Worm (Caenorhabditis elegans): Measurements from ENCODE around the gene C04H5.1.
A peak's percentile ranks its signal among the peaks of the same experiment; 100 is the strongest.

Gene C04H5.1

ce11 chrII:14569322-14569721, 35.2 kb downstream of the C04H5.1 start:
- TF ChIP-seq ceh-16 (tag; optimal IDR thresholded peaks at IDR 0.05) (no peak), hmg-11 (tag; optimal IDR thresholded peaks at IDR 0.05) (peak; percentile 56), nfya-1 (tag; optimal IDR thresholded peaks at IDR 0.05; ENCODE audit: insufficient read depth) (peak; percentile 25), tbx-2 (tag; optimal IDR thresholded peaks at IDR 0.05) (peak; percentile 65), lin-39 (tag; optimal IDR thresholded peaks at IDR 0.05) (peak; percentile 53), nhr-77 (tag; optimal IDR thresholded peaks at IDR 0.05) (no peak), fkh-10 (GFP tag; optimal IDR thresholded peaks at IDR 0.05) (peak; percentile 60), elt-1 (tag; optimal IDR thresholded peaks at IDR 0.05) (no peak), lin-15B (tag; optimal IDR thresholded peaks at IDR 0.05) (no peak)

ce11 chrII:14570541-14571160, 36.6 kb downstream of the C04H5.1 start:
- TF ChIP-seq skn-1 (tag; optimal IDR thresholded peaks at IDR 0.05) = no peak
- no peak for TF ChIP-seq ceh-82 (tag; optimal IDR thresholded peaks at IDR 0.05)
- peak; percentile 88 for TF ChIP-seq pha-4 (tag; optimal IDR thresholded peaks at IDR 0.05)
- TF ChIP-seq snpc-4 (tag; optimal IDR thresholded peaks at IDR 0.05) = no peak

- no peak for TF ChIP-seq nhr-12 (tag; optimal IDR thresholded peaks at IDR 0.05)
- no peak for TF ChIP-seq nhr-25 (tag; optimal IDR thresholded peaks at IDR 0.05)
- TF ChIP-seq mml-1 (tag; optimal IDR thresholded peaks at IDR 0.05) = no peak
- TF ChIP-seq ceh-28 (tag; optimal IDR thresholded peaks at IDR 0.05) = no peak
- TF ChIP-seq lin-39 (tag; optimal IDR thresholded peaks at IDR 0.05) = no peak
- no peak for TF ChIP-seq nhr-237 (tag; optimal IDR thresholded peaks at IDR 0.05)
- TF ChIP-seq pha-4 (tag; optimal IDR thresholded peaks at IDR 0.05) = no peak
- TF ChIP-seq hmg-11 (tag; optimal IDR thresholded peaks at IDR 0.05) = no peak
- no peak for TF ChIP-seq nhr-11 (tag; optimal IDR thresholded peaks at IDR 0.05)
- TF ChIP-seq ama-1 (optimal IDR thresholded peaks at IDR 0.05) = no peak
- TF ChIP-seq ceh-82 (tag; optimal IDR thresholded peaks at IDR 0.05) = no peak
- TF ChIP-seq ZK546.5 (tag; optimal IDR thresholded peaks at IDR 0.05) = no peak
- TF ChIP-seq skn-1 (tag; optimal IDR thresholded peaks at IDR 0.05) = no peak
- TF ChIP-seq nhr-28 (tag; optimal IDR thresholded peaks at IDR 0.05) = no peak
- no peak for TF ChIP-seq ztf-11 (tag; optimal IDR thresholded peaks at IDR 0.05)
- TF ChIP-seq ceh-16 (tag; optimal IDR thresholded peaks at IDR 0.05) = no peak
- no peak for TF ChIP-seq nhr-43 (tag; optimal IDR thresholded peaks at IDR 0.05; ENCODE audit: poor library complexity, severe bottlenecking)
- no peak for TF ChIP-seq fos-1 (tag; optimal IDR thresholded peaks at IDR 0.05)
- TF ChIP-seq nhr-77 (tag; optimal IDR thresholded peaks at IDR 0.05) = no peak
- no peak for TF ChIP-seq elt-3 (tag; optimal IDR thresholded peaks at IDR 0.05)
Observed at ce11 chrII:14573315-14573714, 39.2 kb downstream of the C04H5.1 start, which contains the start of gene madf-5. Gene madf-5 (plus strand): TSS chrII:14573615.

- no peak for TF ChIP-seq ZK546.5 (tag; optimal IDR thresholded peaks at IDR 0.05)
- no peak for TF ChIP-seq ztf-11 (tag; optimal IDR thresholded peaks at IDR 0.05)
- TF ChIP-seq eor-1 (tag; optimal IDR thresholded peaks at IDR 0.05) = no peak
- TF ChIP-seq ceh-16 (tag; optimal IDR thresholded peaks at IDR 0.05) = no peak
- no peak for TF ChIP-seq aly-2 (tag; optimal IDR thresholded peaks at IDR 0.05)
Observed at ce11 chrII:14574790-14575189, 40.7 kb downstream of the C04H5.1 start.

ce11 chrII:14576429-14576828, 42.3 kb downstream of the C04H5.1 start, which contains the start of gene C01G12.13:
Gene C01G12.13 (plus strand): TSS chrII:14576729.
- TF ChIP-seq sea-2 (GFP tag; optimal IDR thresholded peaks at IDR 0.05) = no peak

- no peak for TF ChIP-seq aly-2 (tag; optimal IDR thresholded peaks at IDR 0.05)
- no peak for TF ChIP-seq ceh-28 (tag; optimal IDR thresholded peaks at IDR 0.05)
- TF ChIP-seq nhr-237 (tag; optimal IDR thresholded peaks at IDR 0.05) = no peak
- no peak for TF ChIP-seq pha-4 (tag; optimal IDR thresholded peaks at IDR 0.05)
- no peak for TF ChIP-seq egl-27 (tag; optimal IDR thresholded peaks at IDR 0.05)
- no peak for TF ChIP-seq lin-39 (tag; optimal IDR thresholded peaks at IDR 0.05)
- no peak for TF ChIP-seq fkh-2 (tag; optimal IDR thresholded peaks at IDR 0.05)
- no peak for TF ChIP-seq sea-2 (GFP tag; optimal IDR thresholded peaks at IDR 0.05)
- TF ChIP-seq lsy-12 (tag; optimal IDR thresholded peaks at IDR 0.05) = no peak
- no peak for TF ChIP-seq ceh-16 (tag; optimal IDR thresholded peaks at IDR 0.05)
- TF ChIP-seq pqm-1 (tag; optimal IDR thresholded peaks at IDR 0.05) = no peak
- no peak for TF ChIP-seq skn-1 (tag; optimal IDR thresholded peaks at IDR 0.05)
- TF ChIP-seq tbx-2 (tag; optimal IDR thresholded peaks at IDR 0.05) = no peak
Observed at ce11 chrII:14578013-14578412, 43.9 kb downstream of the C04H5.1 start, which contains the start of gene nspb-7. Gene nspb-7 (plus strand): TSS chrII:14578313.
